Worm (Caenorhabditis elegans) whole organism, L1 larva: ENCODE data around the gene C25F9.13.

Source experiments
- ama-1 ChIP-seq: fragments of 150-350 bp; optimal IDR thresholded peaks from 2 replicates; lab custom pipeline; 2014
- nhr-77 ChIP-seq: fragments of 150-350 bp; optimal IDR thresholded peaks from 2 replicates; lab custom pipeline; 2014; ENCODE audit warnings: missing biosample characterization, missing genetic modification characterization
- ztf-11 ChIP-seq, 2 experiments: sonication (generic microtip); optimal IDR thresholded peaks; 2 replicates each; lab custom pipeline; 2016 to 2017; ENCODE audit warnings: missing genetic modification characterization in 2 of 2, missing biosample characterization in 1 of 2, missing compliant biosample characterization in 1 of 2

DNA sequence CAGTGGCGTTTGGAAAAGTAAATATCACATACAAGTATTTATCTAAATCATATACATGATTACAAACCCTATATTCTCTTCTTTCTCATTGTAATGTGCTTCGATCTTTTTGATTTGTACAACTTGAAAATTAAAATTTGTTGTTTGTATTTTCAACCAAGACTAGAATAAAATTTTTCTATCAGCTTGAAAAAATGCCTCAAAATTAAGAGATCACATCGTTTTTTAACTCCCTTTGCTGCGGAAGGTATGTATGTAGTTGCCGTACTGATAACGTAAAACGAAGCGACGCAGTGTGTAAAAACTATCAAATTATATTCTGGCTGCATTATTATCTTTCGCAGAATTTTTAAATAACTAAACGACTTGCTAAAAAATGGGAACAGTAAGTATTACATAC lies 19.1 kb upstream of the C25F9.13 start, which contains the start of gene C25F9.15:
- TF ChIP-seq nhr-77 (tag; lab: Kevin White, UChicago) (no peak), ama-1 (lab: Kevin White, UChicago) (no peak), ztf-11 (tag; optimal IDR thresholded peaks at IDR 0.05; lab: Kevin White, UChicago) (no peak)
